Worm (Caenorhabditis elegans) whole organism, L3 larva: Measurements from ENCODE around the gene F16H6.8.

Experiments
- ceh-9 ChIP-seq: sonication (generic microtip); optimal IDR thresholded peaks from 2 replicates; lab custom pipeline; 2018; ENCODE audit warnings: missing biosample characterization, missing genetic modification characterization
- fos-1 ChIP-seq: fragments of 150-350 bp; optimal IDR thresholded peaks from 2 replicates; lab custom pipeline; 2014; ENCODE audit warnings: missing biosample characterization, missing genetic modification characterization
- jun-1 ChIP-seq: fragments of 150-350 bp; optimal IDR thresholded peaks from 2 replicates; lab custom pipeline; 2014; ENCODE audit warnings: missing biosample characterization, missing genetic modification reagents, missing genetic modification characterization
- nhr-77 ChIP-seq: fragments of 150-350 bp; optimal IDR thresholded peaks from 2 replicates; lab custom pipeline; 2014; ENCODE audit warnings: missing biosample characterization, missing genetic modification characterization
- ztf-11 ChIP-seq: fragments of 150-350 bp; optimal IDR thresholded peaks from 2 replicates; lab custom pipeline; 2014; ENCODE audit warnings: missing biosample characterization, missing genetic modification characterization

ce11 chrV:18164758-18165157 is 51.3 kb downstream of the F16H6.8 start, which contains the start of gene C14A6.5:
- TF ChIP-seq ceh-9 (tag; lab: Kevin White, UChicago): no peak
- no peak for TF ChIP-seq fos-1 (tag; lab: Kevin White, UChicago)
- no peak for TF ChIP-seq jun-1
- TF ChIP-seq nhr-77: no peak
- TF ChIP-seq ztf-11 (tag; lab: Kevin White, UChicago): no peak
